Fruit fly (Drosophila melanogaster) whole organism, embryonic: ENCODE results near the gene CG14006.

ENCODE experiments used
- ATbp ChIP-seq: fragments of 200-800 bp; sonication (Bioruptor generic); optimal IDR thresholded peaks from 2 replicates; lab custom pipeline; 2017; ENCODE audit warnings: missing biosample characterization, mild to moderate bottlenecking, missing genetic modification characterization, missing genetic modification reagents
- Abd-B ChIP-seq: fragments of 200-800 bp; sonication (Bioruptor generic); optimal IDR thresholded peaks from 2 replicates; lab custom pipeline; 2018; ENCODE audit warnings: missing biosample characterization, mild to moderate bottlenecking, missing genetic modification characterization, moderate library complexity
- Adf1 ChIP-seq: fragments of 200-800 bp; sonication (Bioruptor generic); IDR thresholded peaks from 2 replicates; pipeline ENCODE4 v1.3.6; 2022; ENCODE audit warnings: missing biosample characterization, missing genetic modification characterization
- CG10209 ChIP-seq: fragments of 200-800 bp; sonication (Bioruptor generic); optimal IDR thresholded peaks from 3 replicates; lab custom pipeline; 2017; ENCODE audit warnings: missing biosample characterization, mild to moderate bottlenecking, missing genetic modification characterization, missing genetic modification reagents
- CG10321 ChIP-seq: fragments of 200-800 bp; sonication (Bioruptor generic); IDR thresholded peaks from 2 replicates; pipeline ENCODE4 v1.3.6; 2022; ENCODE audit warnings: missing biosample characterization, missing genetic modification characterization
- CG10565 ChIP-seq: fragments of 200-800 bp; sonication (Bioruptor generic); optimal IDR thresholded peaks from 3 replicates; lab custom pipeline; 2016; ENCODE audit warnings: missing biosample characterization, mild to moderate bottlenecking, missing genetic modification characterization
- CG12744 ChIP-seq: fragments of 200-800 bp; sonication (Bioruptor generic); optimal IDR thresholded peaks from 2 replicates; lab custom pipeline; 2016; ENCODE audit warnings: missing biosample characterization, missing genetic modification characterization
- CG14667 ChIP-seq: fragments of 200-800 bp; sonication (Bioruptor generic); IDR thresholded peaks from 2 replicates; pipeline ENCODE4 v1.3.6; 2022; ENCODE audit warnings: missing biosample characterization, missing genetic modification characterization
- CG1792 ChIP-seq: fragments of 200-800 bp; sonication (Bioruptor generic); optimal IDR thresholded peaks from 2 replicates; lab custom pipeline; 2016; ENCODE audit warnings: missing biosample characterization, missing genetic modification characterization
- CG30403 ChIP-seq: fragments of 200-800 bp; sonication (Bioruptor generic); optimal IDR thresholded peaks from 3 replicates; lab custom pipeline; 2016; ENCODE audit warnings: missing biosample characterization, missing genetic modification characterization
- CG31388 ChIP-seq: fragments of 200-800 bp; sonication (Bioruptor generic); optimal IDR thresholded peaks from 2 replicates; lab custom pipeline; 2016; ENCODE audit warnings: missing biosample characterization, missing genetic modification characterization
- CG32767 ChIP-seq: fragments of 200-800 bp; sonication (Bioruptor generic); IDR thresholded peaks from 2 replicates; pipeline ENCODE4 v1.3.6; 2022; ENCODE audit warnings: missing biosample characterization, missing genetic modification characterization
- CG34224 ChIP-seq: fragments of 200-800 bp; sonication (Bioruptor generic); IDR thresholded peaks from 3 replicates; pipeline ENCODE4 v1.3.6; 2022; ENCODE audit warnings: missing biosample characterization, missing genetic modification characterization; ENCODE audit not compliant: partially characterized antibody
- CG4617 ChIP-seq: fragments of 200-800 bp; sonication (Bioruptor generic); optimal IDR thresholded peaks from 3 replicates; lab custom pipeline; 2016; ENCODE audit warnings: missing biosample characterization, missing genetic modification characterization, borderline replicate concordance
- CG7357 ChIP-seq: fragments of 200-800 bp; sonication (Bioruptor generic); IDR thresholded peaks from 3 replicates; pipeline ENCODE4 v1.3.6; 2022; ENCODE audit warnings: missing biosample characterization, missing genetic modification characterization
- CG9437 ChIP-seq: fragments of 200-800 bp; sonication (Bioruptor generic); optimal IDR thresholded peaks from 2 replicates; lab custom pipeline; 2018; ENCODE audit warnings: missing biosample characterization, mild to moderate bottlenecking, missing genetic modification characterization
- CG9932 ChIP-seq: fragments of 200-800 bp; sonication (Bioruptor generic); IDR thresholded peaks from 2 replicates; pipeline ENCODE4 v1.3.6; 2022; ENCODE audit warnings: missing biosample characterization, missing genetic modification characterization
- CkIIα-i1 ChIP-seq: fragments of 200-800 bp; sonication (Bioruptor generic); IDR thresholded peaks from 2 replicates; pipeline ENCODE4 v1.3.6; 2022; ENCODE audit warnings: missing biosample characterization, missing genetic modification characterization
- Dad ChIP-seq: fragments of 200-800 bp; sonication (Bioruptor generic); optimal IDR thresholded peaks from 3 replicates; lab custom pipeline; 2016; ENCODE audit warnings: missing biosample characterization, missing genetic modification characterization
- Doc3 ChIP-seq: fragments of 200-800 bp; sonication (Bioruptor generic); IDR thresholded peaks from 3 replicates; pipeline ENCODE4 v1.3.6; 2022; ENCODE audit warnings: missing biosample characterization, missing genetic modification characterization; ENCODE audit not compliant: partially characterized antibody
- Fer3 ChIP-seq: fragments of 200-800 bp; sonication (Bioruptor generic); optimal IDR thresholded peaks from 2 replicates; lab custom pipeline; 2018; ENCODE audit warnings: missing biosample characterization, mild to moderate bottlenecking, missing genetic modification characterization, moderate library complexity
- Gug ChIP-seq: fragments of 200-800 bp; sonication (Bioruptor generic); IDR thresholded peaks from 4 replicates; pipeline ENCODE4 v1.3.6; 2022; ENCODE audit warnings: missing biosample characterization, missing genetic modification characterization
- Med ChIP-seq: fragments of 200-800 bp; sonication (Bioruptor generic); peaks from one replicate; lab custom pipeline; 2016; ENCODE audit warnings: missing biosample characterization, missing genetic modification characterization, mild to moderate bottlenecking, inconsistent platforms, moderate library complexity
- Myb ChIP-seq: fragments of 200-800 bp; sonication (Bioruptor generic); optimal IDR thresholded peaks from 2 replicates; lab custom pipeline; 2016; ENCODE audit warnings: missing biosample characterization, missing genetic modification characterization
- Ravus ChIP-seq: fragments of 200-800 bp; sonication (Bioruptor generic); IDR thresholded peaks from 2 replicates; pipeline ENCODE4 v1.3.6; 2022; ENCODE audit warnings: missing biosample characterization, missing genetic modification characterization
- Xrp1 ChIP-seq: fragments of 200-800 bp; sonication (Bioruptor generic); IDR thresholded peaks from 2 replicates; pipeline ENCODE4 v1.3.6; 2022; ENCODE audit warnings: missing biosample characterization, missing genetic modification characterization
- abd-A ChIP-seq: fragments of 200-800 bp; sonication (Bioruptor generic); optimal IDR thresholded peaks from 3 replicates; lab custom pipeline; 2019; ENCODE audit warnings: missing biosample characterization, mild to moderate bottlenecking, missing genetic modification characterization, moderate library complexity
- ap ChIP-seq: fragments of 200-800 bp; sonication (Bioruptor generic); IDR thresholded peaks from 2 replicates; pipeline ENCODE4 v1.3.6; 2022; ENCODE audit warnings: missing biosample characterization, missing genetic modification characterization
- ara ChIP-seq: fragments of 200-800 bp; sonication (Bioruptor generic); IDR thresholded peaks from 2 replicates; pipeline ENCODE4 v1.3.6; 2022; ENCODE audit warnings: missing biosample characterization, missing genetic modification characterization
- cg ChIP-seq: fragments of 200-800 bp; sonication (Bioruptor generic); optimal IDR thresholded peaks from 3 replicates; lab custom pipeline; 2019; ENCODE audit warnings: missing biosample characterization, mild to moderate bottlenecking, missing genetic modification characterization, moderate library complexity
- dan ChIP-seq: fragments of 200-800 bp; sonication (Bioruptor generic); IDR thresholded peaks from 2 replicates; pipeline ENCODE4 v1.3.6; 2022; ENCODE audit warnings: missing biosample characterization, missing genetic modification characterization
- gce ChIP-seq: fragments of 200-800 bp; sonication (Bioruptor generic); IDR thresholded peaks from 3 replicates; pipeline ENCODE4 v1.3.6; 2022; ENCODE audit warnings: missing biosample characterization, missing genetic modification characterization
- hbn ChIP-seq: fragments of 200-800 bp; sonication (Bioruptor generic); IDR thresholded peaks from 2 replicates; pipeline ENCODE4 v1.3.6; 2022; ENCODE audit warnings: missing biosample characterization, missing genetic modification characterization; ENCODE audit not compliant: partially characterized antibody
- nerfin-1 ChIP-seq: fragments of 200-800 bp; sonication (Bioruptor generic); optimal IDR thresholded peaks from 3 replicates; lab custom pipeline; 2019; ENCODE audit warnings: missing biosample characterization, mild to moderate bottlenecking, missing genetic modification characterization, moderate library complexity
- repo ChIP-seq: fragments of 200-800 bp; sonication (Bioruptor generic); optimal IDR thresholded peaks from 2 replicates; lab custom pipeline; 2016; ENCODE audit warnings: missing biosample characterization, missing genetic modification characterization
- row ChIP-seq: fragments of 200-800 bp; sonication (Bioruptor generic); IDR thresholded peaks from 3 replicates; pipeline ENCODE4 v1.3.6; 2022; ENCODE audit warnings: missing biosample characterization, missing genetic modification characterization
- stwl ChIP-seq: fragments of 200-800 bp; sonication (Bioruptor generic); optimal IDR thresholded peaks from 3 replicates; lab custom pipeline; 2018; ENCODE audit warnings: missing biosample characterization, mild to moderate bottlenecking, missing genetic modification characterization, moderate library complexity
- tio ChIP-seq: fragments of 200-800 bp; sonication (Bioruptor generic); optimal IDR thresholded peaks from 2 replicates; lab custom pipeline; 2017; ENCODE audit warnings: missing biosample characterization, missing genetic modification characterization, inconsistent platforms
- wdn ChIP-seq: fragments of 200-800 bp; sonication (Bioruptor generic); IDR thresholded peaks from 2 replicates; pipeline ENCODE4 v1.3.6; 2022; ENCODE audit warnings: missing biosample characterization, missing genetic modification characterization

Gene CG14006

dm6 chr2L:5720407-5721228 is 8.0 kb downstream of the CG14006 start, which contains the start of the genes CG11149 and sip1 (continued):
- TF ChIP-seq CG31388 (GFP tag; lab: Kevin White, UChicago) (no peak), CG10209 (GFP tag; lab: Kevin White, UChicago) (no peak), Adf1 (GFP tag; lab: Robert Waterston, UW) (no peak), Abd-B (no peak), CG34224 (GFP tag; lab: Robert Waterston, UW) (peak; percentile 79), CG30403 (GFP tag; lab: Kevin White, UChicago) (no peak), nerfin-1 (tag; lab: Kevin White, UChicago) (peak; percentile 85), hbn (GFP tag; lab: Robert Waterston, UW) (peak; percentile 73), Myb (GFP tag; lab: Kevin White, UChicago) (no peak), CG32767 (no peak), dan (no peak)

dm6 chr2L:5716580-5716979 is 12.0 kb downstream of the CG14006 start, which contains the start of the genes CG14007 and CG34011:
TSS of gene CG14007 (minus strand) at chr2L:5716680.
TSS of gene CG34011 (plus strand) at chr2L:5716701.
- TF ChIP-seq CkIIα-i1 (GFP tag; lab: Robert Waterston, UW) (no peak), CG10321 (GFP tag; lab: Robert Waterston, UW) (no peak), Gug (GFP tag; lab: Robert Waterston, UW) (no peak), CG9437 (GFP tag; lab: Kevin White, UChicago) (no peak), ATbp (GFP tag; lab: Kevin White, UChicago) (no peak), ara (GFP tag; lab: Robert Waterston, UW) (no peak), dan (no peak), hbn (GFP tag; lab: Robert Waterston, UW) (no peak), tio (GFP tag; lab: Kevin White, UChicago) (no peak), CG12744 (GFP tag; lab: Kevin White, UChicago) (no peak), abd-A (tag; lab: Kevin White, UChicago) (no peak), repo (GFP tag; lab: Kevin White, UChicago) (no peak), Dad (no peak), Doc3 (GFP tag; lab: Robert Waterston, UW) (no peak)

dm6 chr2L:5706074-5706473 is 22.5 kb downstream of the CG14006 start, which contains the start of gene CG7236:
TSS of gene CG7236 (plus strand) at chr2L:5706374.
- TF ChIP-seq gce (GFP tag; lab: Robert Waterston, UW), result 0 out of 3 replicates have a peak, but pooled peaks have one; percentile 30
- TF ChIP-seq CG10565 (GFP tag; lab: Kevin White, UChicago), result no peak
- TF ChIP-seq Xrp1, result no peak

- TF ChIP-seq CG14667 (GFP tag; lab: Robert Waterston, UW) (no peak), stwl (tag; lab: Kevin White, UChicago) (no peak), ap (GFP tag; lab: Robert Waterston, UW) (no peak), CG9932 (GFP tag; lab: Robert Waterston, UW) (no peak), row (no peak), cg (GFP tag; lab: Kevin White, UChicago) (no peak), CG32767 (no peak), wdn (GFP tag; lab: Robert Waterston, UW) (no peak), Fer3 (tag; lab: Kevin White, UChicago) (no peak), CG7357 (GFP tag; lab: Robert Waterston, UW) (no peak), CG1792 (GFP tag; lab: Kevin White, UChicago) (no peak), Ravus (GFP tag; lab: Robert Waterston, UW) (no peak), CG4617 (no peak), Med (GFP tag; lab: Kevin White, UChicago) (no peak)
These were observed 50.3 kb downstream of the CG14006 start, which contains the start of gene CG12511 for dm6 chr2L:5678282-5678681. TSS of gene CG12511 (plus strand) at chr2L:5678582.
